Worm (Caenorhabditis elegans): ENCODE data around the gene C33F10.14.

DNA sequence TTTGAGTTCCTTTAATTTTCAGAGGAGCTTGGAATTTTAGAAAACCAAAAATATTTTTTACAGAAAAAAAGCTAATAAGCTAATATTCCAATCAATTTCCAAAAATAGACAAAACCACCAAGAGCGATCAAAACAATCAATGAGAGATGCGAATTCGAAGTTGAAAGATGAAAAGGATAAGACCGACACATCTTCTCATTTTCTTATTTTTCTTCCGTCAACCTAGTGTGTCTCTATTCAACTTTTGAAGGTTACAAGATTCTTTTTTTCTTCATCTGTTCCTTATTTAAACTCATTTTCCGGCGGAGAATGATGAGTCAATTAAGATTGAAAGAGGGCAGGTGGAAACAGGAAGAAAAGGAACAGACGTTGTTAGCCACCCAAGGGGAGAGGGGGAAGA lies 29.6 kb upstream of the C33F10.14 start:
- TF ChIP-seq snpc-4 (tag; optimal IDR thresholded peaks at IDR 0.05), result no peak
- no peak for TF ChIP-seq nhr-76 (tag; optimal IDR thresholded peaks at IDR 0.05)
- no peak for TF ChIP-seq unc-39 (tag; optimal IDR thresholded peaks at IDR 0.05)
- no peak for TF ChIP-seq nhr-28 (tag; optimal IDR thresholded peaks at IDR 0.05)
- no peak for TF ChIP-seq M03D4.4 (tag; optimal IDR thresholded peaks at IDR 0.05)
- no peak for TF ChIP-seq unc-62 (GFP tag; optimal IDR thresholded peaks at IDR 0.05)
- no peak for TF ChIP-seq blmp-1 (tag; optimal IDR thresholded peaks at IDR 0.05)
- TF ChIP-seq lin-13 (tag; optimal IDR thresholded peaks at IDR 0.05), result no peak
- TF ChIP-seq pha-4 (tag; optimal IDR thresholded peaks at IDR 0.05), result no peak
- TF ChIP-seq ztf-11 (tag; optimal IDR thresholded peaks at IDR 0.05), result no peak
- TF ChIP-seq ceh-83 (GFP tag; optimal IDR thresholded peaks at IDR 0.05), result no peak
- TF ChIP-seq nhr-237 (tag; optimal IDR thresholded peaks at IDR 0.05), result no peak
- TF ChIP-seq mab-5 (tag; optimal IDR thresholded peaks at IDR 0.05), result no peak

Measured in whole organism, mixed stage, embryonic.